Worm (Caenorhabditis elegans) whole organism, mixed stage, embryonic: ENCODE data around the gene rcan-1.

Experiments used
- M03D4.4 ChIP-seq: sonication (generic microtip); optimal IDR thresholded peaks from 2 replicates; lab custom pipeline; 2017; ENCODE audit warnings: mild to moderate bottlenecking, missing genetic modification characterization, missing compliant biosample characterization
- bed-3 ChIP-seq: fragments of 200-800 bp; sonication (Bioruptor generic); optimal IDR thresholded peaks from 3 replicates; lab custom pipeline; 2018; ENCODE audit warnings: mild to moderate bottlenecking, missing genetic modification characterization, moderate library complexity, missing compliant biosample characterization
- blmp-1 ChIP-seq: fragments of 150-350 bp; optimal IDR thresholded peaks from 2 replicates; lab custom pipeline; 2014; ENCODE audit warnings: missing biosample characterization, missing genetic modification characterization
- ceh-39 ChIP-seq: fragments of 150-350 bp; optimal IDR thresholded peaks from 2 replicates; lab custom pipeline; 2014; ENCODE audit warnings: missing biosample characterization, missing genetic modification characterization
- ceh-43 ChIP-seq: fragments of 200-800 bp; sonication (Bioruptor generic); optimal IDR thresholded peaks from 2 replicates; lab custom pipeline; 2018; ENCODE audit warnings: mild to moderate bottlenecking, missing genetic modification characterization, moderate library complexity, missing compliant biosample characterization
- ceh-83 ChIP-seq: fragments of 200-800 bp; sonication (Bioruptor generic); optimal IDR thresholded peaks from 2 replicates; lab custom pipeline; 2018; ENCODE audit warnings: mild to moderate bottlenecking, missing genetic modification characterization, missing compliant biosample characterization
- ces-1 ChIP-seq: fragments of 150-350 bp; optimal IDR thresholded peaks from 2 replicates; lab custom pipeline; 2014; ENCODE audit warnings: missing biosample characterization, missing genetic modification reagents, missing genetic modification characterization
- cnd-1 ChIP-seq: fragments of 200-800 bp; sonication (Bioruptor generic); optimal IDR thresholded peaks from 2 replicates; lab custom pipeline; 2018; ENCODE audit warnings: mild to moderate bottlenecking, missing genetic modification characterization, missing compliant biosample characterization
- drap-1 ChIP-seq: fragments of 200-800 bp; sonication (Bioruptor generic); optimal IDR thresholded peaks from 3 replicates; lab custom pipeline; 2018; ENCODE audit warnings: mild to moderate bottlenecking, missing genetic modification characterization, missing compliant biosample characterization
- elt-1 ChIP-seq: sonication (generic microtip); optimal IDR thresholded peaks from 2 replicates; lab custom pipeline; 2017; ENCODE audit warnings: missing genetic modification characterization, mild to moderate bottlenecking, missing compliant biosample characterization, antibody characterized with exemption, moderate library complexity, borderline replicate concordance; ENCODE audit not compliant: insufficient read depth
- elt-3 ChIP-seq: fragments of 150-350 bp; optimal IDR thresholded peaks from 2 replicates; lab custom pipeline; 2014; ENCODE audit warnings: missing biosample characterization, missing genetic modification characterization
- flh-1 ChIP-seq: fragments of 200-800 bp; sonication (Bioruptor generic); optimal IDR thresholded peaks from 2 replicates; lab custom pipeline; 2018; ENCODE audit warnings: mild to moderate bottlenecking, missing genetic modification characterization, moderate library complexity, missing compliant biosample characterization
- ham-2 ChIP-seq: fragments of 200-800 bp; sonication (Bioruptor generic); optimal IDR thresholded peaks from 2 replicates; lab custom pipeline; 2018; ENCODE audit warnings: mild to moderate bottlenecking, missing genetic modification characterization, missing compliant biosample characterization
- hlh-1 ChIP-seq: fragments of 150-350 bp; optimal IDR thresholded peaks from 2 replicates; lab custom pipeline; 2014; ENCODE audit warnings: missing biosample characterization, missing genetic modification reagents, missing genetic modification characterization
- lin-32 ChIP-seq: fragments of 200-800 bp; sonication (Bioruptor generic); optimal IDR thresholded peaks from 2 replicates; lab custom pipeline; 2018; ENCODE audit warnings: mild to moderate bottlenecking, missing genetic modification characterization, missing compliant biosample characterization
- lsy-2 ChIP-seq: fragments of 150-350 bp; optimal IDR thresholded peaks from 2 replicates; lab custom pipeline; 2014; ENCODE audit warnings: missing biosample characterization, missing genetic modification characterization
- mab-5 ChIP-seq: fragments of 150-350 bp; optimal IDR thresholded peaks from 2 replicates; lab custom pipeline; 2014; ENCODE audit warnings: missing biosample characterization, missing genetic modification characterization
- mep-1 ChIP-seq: fragments of 150-350 bp; optimal IDR thresholded peaks from 2 replicates; lab custom pipeline; 2017; ENCODE audit warnings: missing biosample characterization, missing genetic modification reagents, missing genetic modification characterization, inconsistent platforms
- mls-2 ChIP-seq: sonication (generic microtip); optimal IDR thresholded peaks from 2 replicates; lab custom pipeline; 2016; ENCODE audit warnings: mild to moderate bottlenecking, missing genetic modification characterization, moderate library complexity, missing compliant biosample characterization
- nhr-12 ChIP-seq: fragments of 150-350 bp; optimal IDR thresholded peaks from 2 replicates; lab custom pipeline; 2014; ENCODE audit warnings: missing biosample characterization, missing genetic modification characterization
- nhr-2 ChIP-seq: fragments of 150-350 bp; optimal IDR thresholded peaks from 2 replicates; lab custom pipeline; 2014; ENCODE audit warnings: missing biosample characterization, missing genetic modification characterization
- nhr-237 ChIP-seq: fragments of 150-350 bp; optimal IDR thresholded peaks from 2 replicates; lab custom pipeline; 2014; ENCODE audit warnings: missing biosample characterization, missing genetic modification characterization
- nhr-76 ChIP-seq: sonication (generic microtip); optimal IDR thresholded peaks from 2 replicates; lab custom pipeline; 2017; ENCODE audit warnings: missing biosample characterization, missing genetic modification characterization
- pha-4 ChIP-seq: fragments of 150-350 bp; optimal IDR thresholded peaks from 2 replicates; lab custom pipeline; 2018; ENCODE audit warnings: missing biosample characterization, missing genetic modification reagents, missing genetic modification characterization
- tbx-8 ChIP-seq: fragments of 200-800 bp; sonication (Bioruptor generic); optimal IDR thresholded peaks from 2 replicates; lab custom pipeline; 2018; ENCODE audit warnings: mild to moderate bottlenecking, missing genetic modification characterization, moderate library complexity, missing compliant biosample characterization
- unc-120 ChIP-seq: sonication (generic microtip); optimal IDR thresholded peaks from 2 replicates; lab custom pipeline; 2017; ENCODE audit warnings: missing genetic modification characterization, missing compliant biosample characterization; ENCODE audit not compliant: poor library complexity, severe bottlenecking
- unc-39 ChIP-seq: fragments of 150-350 bp; optimal IDR thresholded peaks from 2 replicates; lab custom pipeline; 2014; ENCODE audit warnings: missing biosample characterization, missing genetic modification characterization
- unc-62 ChIP-seq: fragments of 150-350 bp; optimal IDR thresholded peaks from 2 replicates; lab custom pipeline; 2014; ENCODE audit warnings: missing biosample characterization, missing genetic modification reagents, missing genetic modification characterization
- zip-8 ChIP-seq: fragments of 150-350 bp; optimal IDR thresholded peaks from 2 replicates; lab custom pipeline; 2014; ENCODE audit warnings: missing biosample characterization, missing genetic modification characterization
- ztf-11 ChIP-seq: fragments of 150-350 bp; optimal IDR thresholded peaks from 2 replicates; lab custom pipeline; 2014; ENCODE audit warnings: missing biosample characterization, missing genetic modification characterization

The rcan-1 gene

DNA sequence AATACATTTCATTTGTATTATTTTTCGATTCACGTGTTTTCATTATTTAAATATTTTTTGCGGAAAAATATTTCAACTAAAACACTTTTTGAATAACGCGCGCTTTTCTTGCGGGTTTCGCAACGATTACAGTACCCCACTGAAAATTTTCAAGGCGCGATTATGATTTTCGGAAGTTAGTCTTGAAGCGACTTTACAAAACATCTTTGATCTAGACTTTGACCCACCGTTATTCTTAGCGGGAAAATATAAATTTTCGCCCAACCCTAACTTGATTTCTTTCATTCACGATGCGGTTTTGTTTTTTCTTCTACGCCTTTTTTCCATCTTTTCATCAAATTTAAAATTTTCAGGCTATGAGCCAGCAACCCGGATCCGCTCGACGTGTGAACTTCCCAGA lies 43.9 kb upstream of the rcan-1 start, which contains the start of gene egg-1:
Gene egg-1 (plus strand): TSS at position 354 of the 400 bp plus-strand sequence.
- no peak for TF ChIP-seq ham-2 (GFP tag; lab: Kevin White, UChicago)
- no peak for TF ChIP-seq mls-2
- TF ChIP-seq tbx-8 (GFP tag; lab: Kevin White, UChicago): no peak
- TF ChIP-seq nhr-2: no peak
- no peak for TF ChIP-seq ztf-11 (tag; lab: Kevin White, UChicago)
- TF ChIP-seq unc-39: no peak
- TF ChIP-seq hlh-1 (tag; lab: Kevin White, UChicago): no peak
- TF ChIP-seq ceh-39: no peak

DNA sequence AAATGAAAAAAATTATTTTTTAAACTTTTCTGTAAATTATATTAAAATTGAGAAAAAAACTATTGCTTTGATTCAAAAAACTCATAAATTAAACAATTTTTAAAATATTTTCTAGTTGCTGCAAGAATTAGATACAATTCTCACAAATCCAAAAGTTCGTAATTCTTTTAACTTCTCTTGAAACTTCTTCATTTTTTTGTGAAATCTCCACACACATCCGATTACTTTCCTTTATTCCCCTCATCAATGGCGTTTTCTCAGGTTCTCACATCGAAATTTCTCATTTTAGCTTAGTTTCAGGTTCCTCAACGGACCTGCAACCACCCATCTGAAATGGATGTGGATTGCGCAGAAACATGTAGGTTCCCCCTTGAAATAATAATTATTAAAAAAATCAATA lies 38.7 kb upstream of the rcan-1 start, which contains the start of gene wrm-1:
Gene wrm-1 (plus strand): TSS at position 301 of the 400 bp plus-strand sequence.
- TF ChIP-seq nhr-2 (no peak), mls-2 (no peak), ces-1 (GFP tag; lab: Kevin White, UChicago) (no peak), ceh-43 (GFP tag; lab: Kevin White, UChicago) (no peak), tbx-8 (GFP tag; lab: Kevin White, UChicago) (no peak), elt-3 (tag; lab: Kevin White, UChicago) (no peak), flh-1 (GFP tag; lab: Kevin White, UChicago) (no peak), drap-1 (GFP tag; lab: Kevin White, UChicago) (no peak), unc-120 (tag; lab: Kevin White, UChicago) (no peak), mab-5 (tag; lab: Kevin White, UChicago) (no peak), lin-32 (no peak), pha-4 (tag; lab: Kevin White, UChicago) (no peak)

DNA sequence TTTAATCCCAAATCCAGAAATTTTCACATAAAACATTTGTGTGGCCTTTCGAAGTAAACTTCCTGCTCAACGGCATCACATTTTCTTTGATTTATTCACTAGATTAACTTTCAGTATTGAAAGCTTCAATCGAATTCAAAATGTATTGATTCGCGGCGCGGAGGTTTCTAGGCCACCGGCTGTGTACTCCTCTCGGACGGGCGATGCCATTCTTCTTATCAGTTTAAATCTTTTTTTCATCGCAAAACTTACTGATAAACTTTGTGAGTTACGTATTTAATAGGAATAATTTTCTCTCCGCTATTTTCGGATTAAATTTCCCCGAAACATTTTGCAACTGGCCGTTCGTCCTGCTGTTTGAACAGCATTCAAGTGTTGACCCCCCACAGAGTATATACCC lies 38.0 kb upstream of the rcan-1 start:
- TF ChIP-seq mep-1 (tag; lab: Kevin White, UChicago) (peak; percentile 24), ces-1 (GFP tag; lab: Kevin White, UChicago) (peak; percentile 38), bed-3 (GFP tag; lab: Kevin White, UChicago) (no peak)

DNA sequence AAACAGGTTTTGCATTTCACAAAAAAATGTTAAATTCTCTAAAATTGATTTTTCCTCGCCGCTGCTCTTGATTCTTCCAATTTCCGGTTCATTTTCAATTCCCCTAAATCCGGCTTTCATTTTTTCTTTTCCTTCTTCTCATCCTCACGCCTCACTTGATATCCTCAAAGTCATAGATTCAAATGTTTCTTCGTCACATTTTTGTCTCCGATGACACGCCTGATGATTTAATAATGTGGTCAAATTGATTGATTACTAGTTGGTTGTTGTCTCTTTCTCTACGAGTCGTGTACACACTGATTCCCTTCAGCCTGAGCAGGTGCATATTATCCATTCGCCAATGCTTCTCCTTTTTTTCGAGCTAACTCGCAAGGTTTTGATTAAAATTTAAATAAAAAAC lies 37.6 kb upstream of the rcan-1 start:
- no peak for TF ChIP-seq mls-2
- no peak for TF ChIP-seq elt-1 (tag; lab: Kevin White, UChicago)
- no peak for TF ChIP-seq blmp-1 (tag; lab: Kevin White, UChicago)
- TF ChIP-seq ces-1 (GFP tag; lab: Kevin White, UChicago): peak; percentile 45
- no peak for TF ChIP-seq bed-3 (GFP tag; lab: Kevin White, UChicago)
- TF ChIP-seq zip-8 (tag; lab: Kevin White, UChicago): no peak
- no peak for TF ChIP-seq ceh-83 (GFP tag; lab: Kevin White, UChicago)
- peak; percentile 75 for TF ChIP-seq unc-62 (GFP tag; lab: Kevin White, UChicago)
- TF ChIP-seq unc-120 (tag; lab: Kevin White, UChicago): no peak
- no peak for TF ChIP-seq ztf-11 (tag; lab: Kevin White, UChicago)
- no peak for TF ChIP-seq tbx-8 (GFP tag; lab: Kevin White, UChicago)
- no peak for TF ChIP-seq nhr-237 (tag; lab: Kevin White, UChicago)
- TF ChIP-seq nhr-12: no peak
- TF ChIP-seq lsy-2 (tag; lab: Kevin White, UChicago): no peak

DNA sequence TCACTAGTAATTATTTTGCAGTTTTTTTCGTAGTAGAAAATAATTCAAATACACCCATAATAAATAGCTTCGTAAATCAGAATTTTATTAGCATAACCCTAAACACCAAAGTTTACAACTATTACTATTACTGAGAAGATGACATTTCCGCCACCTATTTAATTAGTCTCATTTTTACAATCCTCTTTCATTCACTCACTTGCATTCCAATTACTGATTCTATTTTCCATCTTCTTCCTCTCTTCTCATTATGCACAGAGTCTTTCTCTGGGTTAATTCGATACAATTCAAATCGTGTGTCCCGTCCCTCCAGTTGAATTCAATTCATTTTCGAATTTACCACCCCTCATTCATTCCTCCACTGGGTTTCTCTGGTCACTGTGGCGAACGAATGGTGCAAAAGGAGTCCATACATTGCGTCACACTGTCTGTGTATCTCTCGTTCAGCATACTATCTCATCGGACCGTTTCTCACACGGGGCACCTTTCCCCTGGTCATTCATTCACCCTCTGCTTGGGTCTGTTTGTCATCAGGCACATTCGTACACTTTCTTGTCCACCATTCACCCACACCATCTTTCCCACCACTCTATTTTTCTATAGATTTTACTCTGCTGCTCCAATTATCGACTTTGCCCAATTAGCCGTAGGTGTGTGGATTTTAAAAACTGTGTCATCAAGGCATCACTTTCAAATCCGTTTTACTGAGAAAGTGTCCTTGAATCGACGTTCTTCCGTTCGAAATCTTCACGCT lies 36.5 kb upstream of the rcan-1 start:
- no peak for TF ChIP-seq ceh-43 (GFP tag; lab: Kevin White, UChicago)
- TF ChIP-seq flh-1 (GFP tag; lab: Kevin White, UChicago): no peak
- peak; percentile 59 for TF ChIP-seq nhr-2
- peak; percentile 41 for TF ChIP-seq zip-8 (tag; lab: Kevin White, UChicago)
- TF ChIP-seq unc-39: no peak
- peak; percentile 15 for TF ChIP-seq hlh-1 (tag; lab: Kevin White, UChicago)
- peak; percentile 73 for TF ChIP-seq lin-32
- no peak for TF ChIP-seq ceh-83 (GFP tag; lab: Kevin White, UChicago)
- TF ChIP-seq M03D4.4 (tag; lab: Kevin White, UChicago): peak; percentile 15
- peak; percentile 37 for TF ChIP-seq cnd-1 (tag; lab: Kevin White, UChicago)
- no peak for TF ChIP-seq nhr-76
- TF ChIP-seq ces-1 (GFP tag; lab: Kevin White, UChicago): peak; percentile 99
- peak; percentile 0 for TF ChIP-seq ztf-11 (tag; lab: Kevin White, UChicago)
